Worm (Caenorhabditis elegans) whole organism, L4/young adult: ENCODE measurements around the gene ZC477.4.

Experiments used
- W03F9.2 ChIP-seq: fragments of 150-350 bp; optimal IDR thresholded peaks from 2 replicates; lab custom pipeline; 2014; ENCODE audit warnings: missing biosample characterization, missing genetic modification characterization
- him-1 ChIP-seq: sonication (generic microtip); optimal IDR thresholded peaks from 2 replicates; lab custom pipeline; 2016; ENCODE audit warnings: missing genotype, missing genetic modification reagents, missing genetic modification characterization, missing compliant biosample characterization

DNA sequence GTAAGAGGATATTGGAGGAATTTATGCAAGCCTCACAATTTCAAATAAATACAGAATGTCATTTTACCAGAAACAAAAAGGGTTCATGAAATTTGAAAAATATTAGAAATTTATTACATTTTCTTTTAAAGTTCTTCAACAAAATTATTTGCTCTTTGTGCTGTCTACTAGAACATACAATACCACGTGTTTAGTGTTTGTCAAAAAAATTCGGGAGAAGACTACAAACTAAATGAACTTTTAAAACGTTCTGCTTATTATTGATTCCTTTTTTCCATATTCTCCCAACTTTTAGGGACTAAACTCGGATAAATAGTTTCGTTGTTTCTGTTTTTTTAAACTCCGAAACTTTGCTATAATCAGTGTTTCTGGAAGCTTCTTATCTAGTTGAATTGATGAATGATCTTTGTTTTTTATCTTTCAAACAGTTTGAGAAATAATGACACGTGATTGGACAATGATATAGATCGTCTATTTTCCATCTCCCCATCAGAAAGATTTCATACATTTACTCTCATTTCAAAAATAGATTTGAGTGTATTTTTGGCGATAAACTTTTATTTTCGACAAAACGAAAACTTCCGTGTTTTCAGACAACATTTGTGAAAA is 49.8 kb downstream of the ZC477.4 start:
- TF ChIP-seq him-1 (tag; lab: Kevin White, UChicago) (no peak), W03F9.2 (tag; lab: Kevin White, UChicago) (no peak)
